Fruit fly (Drosophila melanogaster) whole organism, embryonic: ENCODE data around the gene CG18428.

Experiments used
- BtbVII ChIP-seq: fragments of 200-800 bp; sonication (Bioruptor generic); optimal IDR thresholded peaks from 3 replicates; lab custom pipeline; 2017; ENCODE audit warnings: missing biosample characterization, mild to moderate bottlenecking, missing genetic modification characterization
- C15 ChIP-seq: fragments of 200-800 bp; sonication (Bioruptor generic); IDR thresholded peaks from 3 replicates; pipeline ENCODE4 v1.3.6; 2022; ENCODE audit warnings: missing biosample characterization, missing genetic modification characterization
- CG1024 ChIP-seq: fragments of 200-800 bp; sonication (Bioruptor generic); IDR thresholded peaks from 2 replicates; pipeline ENCODE4 v1.3.6; 2022; ENCODE audit warnings: missing biosample characterization, missing genetic modification characterization
- CG10274 ChIP-seq: fragments of 200-800 bp; sonication (Bioruptor generic); optimal IDR thresholded peaks from 3 replicates; lab custom pipeline; 2017; ENCODE audit warnings: missing biosample characterization, mild to moderate bottlenecking, missing genetic modification characterization
- CG11504 ChIP-seq: fragments of 200-800 bp; sonication (Bioruptor generic); optimal IDR thresholded peaks from 3 replicates; lab custom pipeline; 2019; ENCODE audit warnings: missing biosample characterization, mild to moderate bottlenecking, missing genetic modification characterization, moderate library complexity
- CG13123 ChIP-seq: fragments of 200-800 bp; sonication (Bioruptor generic); optimal IDR thresholded peaks from 2 replicates; lab custom pipeline; 2016; ENCODE audit warnings: missing biosample characterization, missing genetic modification characterization
- CG16813 ChIP-seq: fragments of 200-800 bp; sonication (Bioruptor generic); IDR thresholded peaks from 3 replicates; pipeline ENCODE4 v1.3.6; 2022; ENCODE audit warnings: missing biosample characterization, missing genetic modification characterization; ENCODE audit not compliant: partially characterized antibody
- CG17361 ChIP-seq: fragments of 200-800 bp; sonication (Bioruptor generic); IDR thresholded peaks from 3 replicates; pipeline ENCODE4 v1.3.6; 2022; ENCODE audit warnings: missing biosample characterization, missing genetic modification characterization
- CG17612 ChIP-seq: fragments of 200-800 bp; sonication (Bioruptor generic); IDR thresholded peaks from 2 replicates; pipeline ENCODE4 v1.3.6; 2022; ENCODE audit warnings: missing biosample characterization, missing genetic modification characterization
- CG17802 ChIP-seq: fragments of 200-800 bp; sonication (Bioruptor generic); optimal IDR thresholded peaks from 2 replicates; lab custom pipeline; 2018; ENCODE audit warnings: missing biosample characterization, mild to moderate bottlenecking, missing genetic modification characterization, moderate library complexity
- CG2712 ChIP-seq: fragments of 200-800 bp; optimal IDR thresholded peaks from 3 replicates; lab custom pipeline; 2019; ENCODE audit warnings: missing biosample characterization, mild to moderate bottlenecking, missing genetic modification characterization, moderate library complexity
- CG31224 ChIP-seq: fragments of 200-800 bp; sonication (Bioruptor generic); IDR thresholded peaks from 2 replicates; pipeline ENCODE4 v1.3.6; 2022; ENCODE audit warnings: missing biosample characterization, missing genetic modification characterization
- CG31388 ChIP-seq: fragments of 200-800 bp; sonication (Bioruptor generic); optimal IDR thresholded peaks from 2 replicates; lab custom pipeline; 2016; ENCODE audit warnings: missing biosample characterization, missing genetic modification characterization
- CG4730 ChIP-seq: fragments of 200-800 bp; sonication (Bioruptor generic); IDR thresholded peaks from 2 replicates; pipeline ENCODE4 v1.3.6; 2022; ENCODE audit warnings: missing biosample characterization, missing genetic modification characterization
- CG6175 ChIP-seq: fragments of 200-800 bp; sonication (Bioruptor generic); IDR thresholded peaks from 3 replicates; pipeline ENCODE4 v1.3.6; 2022; ENCODE audit warnings: missing biosample characterization, missing genetic modification characterization
- CG6689 ChIP-seq: fragments of 200-800 bp; sonication (Bioruptor generic); IDR thresholded peaks from 2 replicates; pipeline ENCODE4 v1.3.6; 2022; ENCODE audit warnings: missing biosample characterization, missing genetic modification characterization
- CG6791 ChIP-seq: fragments of 200-800 bp; sonication (Bioruptor generic); IDR thresholded peaks from 3 replicates; pipeline ENCODE4 v1.3.6; 2022; ENCODE audit warnings: missing biosample characterization, missing genetic modification characterization; ENCODE audit not compliant: partially characterized antibody
- CG7786 ChIP-seq: fragments of 200-800 bp; sonication (Bioruptor generic); optimal IDR thresholded peaks from 2 replicates; lab custom pipeline; 2016; ENCODE audit warnings: missing biosample characterization, missing genetic modification characterization
- CG7987 ChIP-seq: fragments of 200-800 bp; sonication (Bioruptor generic); optimal IDR thresholded peaks from 2 replicates; lab custom pipeline; 2018; ENCODE audit warnings: missing biosample characterization, mild to moderate bottlenecking, missing genetic modification characterization, moderate library complexity
- CG8281 ChIP-seq: fragments of 200-800 bp; sonication (Bioruptor generic); optimal IDR thresholded peaks from 2 replicates; lab custom pipeline; 2018; ENCODE audit warnings: missing biosample characterization, mild to moderate bottlenecking, missing genetic modification characterization, moderate library complexity
- CG9215 ChIP-seq: fragments of 200-800 bp; sonication (Bioruptor generic); IDR thresholded peaks from 2 replicates; pipeline ENCODE4 v1.3.6; 2022; ENCODE audit warnings: missing biosample characterization, missing genetic modification characterization
- D ChIP-seq, 2 experiments: fragments of 200-800 bp in 1 of 2; fragments of >200 bp in 1 of 2; sonication (Bioruptor generic) in 1 of 2; optimal IDR thresholded peaks; 2 replicates in 1 of 2; 3 replicates in 1 of 2; lab custom pipeline; 2017; ENCODE audit warnings: mild to moderate bottlenecking in 1 of 2, missing biosample characterization in 1 of 2, missing genetic modification characterization in 1 of 2, missing genetic modification reagents in 1 of 2
- D19A ChIP-seq: fragments of 200-800 bp; optimal IDR thresholded peaks from 3 replicates; lab custom pipeline; 2019; ENCODE audit warnings: missing biosample characterization, mild to moderate bottlenecking, missing genetic modification characterization, moderate library complexity
- Dek ChIP-seq: fragments of 200-800 bp; sonication (Bioruptor generic); optimal IDR thresholded peaks from 3 replicates; lab custom pipeline; 2019; ENCODE audit warnings: missing biosample characterization, mild to moderate bottlenecking, missing genetic modification characterization, moderate library complexity
- Dfd ChIP-seq, 2 experiments: fragments of >200 bp; optimal IDR thresholded peaks; 2 replicates each; lab custom pipeline; 2017; ENCODE audit warnings: missing biosample characterization in 2 of 2, missing genetic modification characterization in 2 of 2
- Elba2 ChIP-seq: fragments of 200-800 bp; sonication (Bioruptor generic); optimal IDR thresholded peaks from 3 replicates; lab custom pipeline; 2016; ENCODE audit warnings: missing biosample characterization, missing genetic modification characterization
- Gug ChIP-seq: fragments of 200-800 bp; sonication (Bioruptor generic); IDR thresholded peaks from 4 replicates; pipeline ENCODE4 v1.3.6; 2022; ENCODE audit warnings: missing biosample characterization, missing genetic modification characterization
- Mad ChIP-seq: fragments of 200-800 bp; sonication (Bioruptor generic); optimal IDR thresholded peaks from 2 replicates; lab custom pipeline; 2016; ENCODE audit warnings: missing biosample characterization, missing genetic modification characterization
- Meics ChIP-seq: fragments of 200-800 bp; sonication (Bioruptor generic); optimal IDR thresholded peaks from 2 replicates; lab custom pipeline; 2017; ENCODE audit warnings: missing biosample characterization, mild to moderate bottlenecking, missing genetic modification characterization
- NC2β ChIP-seq: fragments of 200-800 bp; sonication (Bioruptor generic); optimal IDR thresholded peaks from 2 replicates; lab custom pipeline; 2016; ENCODE audit warnings: missing biosample characterization, missing genetic modification characterization
- Oaz ChIP-seq: fragments of 200-800 bp; sonication (Bioruptor generic); IDR thresholded peaks from 2 replicates; pipeline ENCODE4 v1.3.6; 2022; ENCODE audit warnings: missing biosample characterization, missing genetic modification characterization
- Poxn ChIP-seq: fragments of 200-800 bp; sonication (Bioruptor generic); IDR thresholded peaks from 2 replicates; pipeline ENCODE4 v1.3.6; 2022; ENCODE audit warnings: missing biosample characterization, missing genetic modification characterization
- TFAM ChIP-seq: fragments of 200-800 bp; sonication (Bioruptor generic); optimal IDR thresholded peaks from 2 replicates; lab custom pipeline; 2017; ENCODE audit warnings: missing biosample characterization, missing genetic modification characterization, inconsistent platforms
- abd-A ChIP-seq: fragments of 200-800 bp; sonication (Bioruptor generic); optimal IDR thresholded peaks from 3 replicates; lab custom pipeline; 2019; ENCODE audit warnings: missing biosample characterization, mild to moderate bottlenecking, missing genetic modification characterization, moderate library complexity
- bowl ChIP-seq: fragments of 200-800 bp; sonication (Bioruptor generic); IDR thresholded peaks from 2 replicates; pipeline ENCODE4 v1.3.6; 2022; ENCODE audit warnings: missing biosample characterization, missing genetic modification characterization
- cato ChIP-seq: fragments of 200-800 bp; sonication (Bioruptor generic); optimal IDR thresholded peaks from 2 replicates; lab custom pipeline; 2016; ENCODE audit warnings: missing biosample characterization, missing genetic modification characterization, borderline replicate concordance
- chn ChIP-seq: fragments of 200-800 bp; sonication (Bioruptor generic); optimal IDR thresholded peaks from 2 replicates; lab custom pipeline; 2016; ENCODE audit warnings: missing biosample characterization, missing genetic modification characterization
- gsb-n ChIP-seq: fragments of 200-800 bp; sonication (Bioruptor generic); optimal IDR thresholded peaks from 3 replicates; lab custom pipeline; 2018; ENCODE audit warnings: missing biosample characterization, mild to moderate bottlenecking, missing genetic modification characterization
- ham ChIP-seq: fragments of 200-800 bp; sonication (Bioruptor generic); IDR thresholded peaks from 2 replicates; pipeline ENCODE4 v1.3.6; 2022; ENCODE audit warnings: missing biosample characterization, missing genetic modification characterization
- lbe ChIP-seq: fragments of 200-800 bp; sonication (Bioruptor generic); optimal IDR thresholded peaks from 2 replicates; lab custom pipeline; 2016; ENCODE audit warnings: missing biosample characterization, mild to moderate bottlenecking, missing genetic modification characterization
- nmo ChIP-seq: fragments of 200-800 bp; sonication (Bioruptor generic); optimal IDR thresholded peaks from 2 replicates; lab custom pipeline; 2018; ENCODE audit warnings: missing biosample characterization, mild to moderate bottlenecking, missing genetic modification characterization, moderate library complexity
- pan ChIP-seq, 4 experiments: fragments of >200 bp in 3 of 4; fragments of 200-800 bp in 1 of 4; sonication (Bioruptor generic) in 1 of 4; optimal IDR thresholded peaks in 3 of 4; IDR thresholded peaks in 1 of 4; 2 replicates each; pipeline versions ENCODE4 v1.3.6 to Lab custom; 2017 to 2022; ENCODE audit warnings: missing biosample characterization in 2 of 4, missing genetic modification characterization in 2 of 4, mixed read lengths in 1 of 4
- prd ChIP-seq, 3 experiments: fragments of >200 bp in 2 of 3; fragments of 200-800 bp in 1 of 3; sonication (Bioruptor generic) in 1 of 3; optimal IDR thresholded peaks in 2 of 3; IDR thresholded peaks in 1 of 3; 2 replicates in 2 of 3; 3 replicates in 1 of 3; pipeline versions ENCODE4 v1.3.6 to Lab custom; 2017 to 2022; ENCODE audit warnings: missing biosample characterization in 1 of 3, missing genetic modification characterization in 1 of 3
- psq ChIP-seq: fragments of 200-800 bp; sonication (Bioruptor generic); optimal IDR thresholded peaks from 2 replicates; lab custom pipeline; 2017; ENCODE audit warnings: missing biosample characterization, missing genetic modification characterization
- row ChIP-seq: fragments of 200-800 bp; sonication (Bioruptor generic); IDR thresholded peaks from 3 replicates; pipeline ENCODE4 v1.3.6; 2022; ENCODE audit warnings: missing biosample characterization, missing genetic modification characterization
- shn ChIP-seq: fragments of 200-800 bp; sonication (Bioruptor generic); optimal IDR thresholded peaks from 3 replicates; lab custom pipeline; 2016; ENCODE audit warnings: missing biosample characterization, missing genetic modification characterization
- slp2 ChIP-seq: fragments of 200-800 bp; sonication (Bioruptor generic); optimal IDR thresholded peaks from 2 replicates; lab custom pipeline; 2016; ENCODE audit warnings: missing biosample characterization, missing genetic modification characterization
- sob ChIP-seq: fragments of 200-800 bp; sonication (Bioruptor generic); IDR thresholded peaks from 2 replicates; pipeline ENCODE4 v1.3.6; 2022; ENCODE audit warnings: missing biosample characterization, missing genetic modification characterization
- sr ChIP-seq: fragments of 200-800 bp; sonication (Bioruptor generic); IDR thresholded peaks from 3 replicates; pipeline ENCODE4 v1.3.6; 2022; ENCODE audit warnings: missing biosample characterization, missing genetic modification characterization
- ssp ChIP-seq: fragments of 200-800 bp; sonication (Bioruptor generic); IDR thresholded peaks from 2 replicates; pipeline ENCODE4 v1.3.6; 2022; ENCODE audit warnings: missing biosample characterization, missing genetic modification characterization

The CG18428 gene

dm6 chr3R:24142971-24143370 lies 33.8 kb downstream of the CG18428 start (continued):
- TF ChIP-seq Mad (GFP tag; lab: Kevin White, UChicago): no peak
- no peak for TF ChIP-seq Elba2 (GFP tag; lab: Kevin White, UChicago)
- 0 out of 2 replicates have a peak, but pooled peaks have one; percentile 19 for TF ChIP-seq CG4730 (GFP tag; lab: Robert Waterston, UW)
- peak; percentile 40 for TF ChIP-seq nmo (GFP tag; lab: Kevin White, UChicago)
- no peak for TF ChIP-seq gsb-n (tag; lab: Kevin White, UChicago)
- TF ChIP-seq CG17802 (tag; lab: Kevin White, UChicago): peak; percentile 4
- TF ChIP-seq CG17612 (GFP tag; lab: Robert Waterston, UW): no peak
- no peak for TF ChIP-seq CG31388 (GFP tag; lab: Kevin White, UChicago)
- no peak for TF ChIP-seq TFAM (GFP tag; lab: Kevin White, UChicago)
- no peak for TF ChIP-seq CG6175 (GFP tag; lab: Robert Waterston, UW)
- TF ChIP-seq cato (GFP tag; lab: Kevin White, UChicago): no peak
- TF ChIP-seq Oaz (GFP tag; lab: Robert Waterston, UW): no peak
- no peak for TF ChIP-seq chn (GFP tag; lab: Kevin White, UChicago)
- no peak for TF ChIP-seq Meics (GFP tag; lab: Kevin White, UChicago)
- no peak for TF ChIP-seq C15
- TF ChIP-seq CG9215 (GFP tag; lab: Robert Waterston, UW): no peak
- TF ChIP-seq CG7786 (GFP tag; lab: Kevin White, UChicago): no peak
- TF ChIP-seq psq (GFP tag; lab: Kevin White, UChicago): no peak
- no peak for TF ChIP-seq CG7987
- no peak; the same call in 1 of the 2 replicates for TF ChIP-seq ssp (GFP tag; lab: Robert Waterston, UW)
- no peak for TF ChIP-seq CG17361 (GFP tag; lab: Robert Waterston, UW)
- no peak; the same call in 1 of the 2 replicates for TF ChIP-seq CG6689
- peak; percentile 79 for TF ChIP-seq lbe (GFP tag; lab: Kevin White, UChicago)
- TF ChIP-seq BtbVII (GFP tag; lab: Kevin White, UChicago): no peak
- TF ChIP-seq CG16813: no peak
- no peak for TF ChIP-seq ham
- TF ChIP-seq bowl: no peak
- TF ChIP-seq CG31224 (GFP tag; lab: Robert Waterston, UW): no peak
- no peak for TF ChIP-seq CG8281 (tag; lab: Kevin White, UChicago)
- no peak for TF ChIP-seq sob (GFP tag; lab: Robert Waterston, UW)
- 0 out of 4 replicates have a peak, but pooled peaks have one; percentile 13 for TF ChIP-seq Gug (GFP tag; lab: Robert Waterston, UW)
- no peak for TF ChIP-seq pan (optimal IDR thresholded peaks at IDR 0.05; lab: Kevin White, UChicago)
- no peak for TF ChIP-seq pan (GFP tag; optimal IDR thresholded peaks at IDR 0.05 in 1 of 2, IDR thresholded peaks at IDR 0.05 in 1 of 2)
- TF ChIP-seq row (GFP tag; lab: Robert Waterston, UW): peak; percentile 52
- no peak for TF ChIP-seq slp2 (GFP tag; lab: Kevin White, UChicago)
- TF ChIP-seq D (optimal IDR thresholded peaks at IDR 0.05; lab: Kevin White, UChicago): no peak
- peak; percentile 10 for TF ChIP-seq D (GFP tag; optimal IDR thresholded peaks at IDR 0.05; lab: Kevin White, UChicago)
- no peak for TF ChIP-seq prd (optimal IDR thresholded peaks at IDR 0.05; lab: Kevin White, UChicago)
- peak; percentile 38; the same call in 1 of the 3 replicates for TF ChIP-seq prd (GFP tag; IDR thresholded peaks at IDR 0.05; lab: Robert Waterston, UW)
- no peak for TF ChIP-seq sr (GFP tag; lab: Robert Waterston, UW)
- TF ChIP-seq Dek (tag; lab: Kevin White, UChicago): no peak
- TF ChIP-seq shn: no peak
- TF ChIP-seq CG6791 (GFP tag; lab: Robert Waterston, UW): no peak
- TF ChIP-seq NC2β (GFP tag; lab: Kevin White, UChicago): no peak
- peak; percentile 57 for TF ChIP-seq CG11504 (tag; lab: Kevin White, UChicago)
- TF ChIP-seq D19A (tag; lab: Kevin White, UChicago): peak; percentile 37
- TF ChIP-seq abd-A (tag; lab: Kevin White, UChicago): no peak
- peak; percentile 58 for TF ChIP-seq CG2712
- no peak for TF ChIP-seq CG13123 (GFP tag; lab: Kevin White, UChicago)
- no peak for TF ChIP-seq Poxn
- TF ChIP-seq CG10274 (GFP tag; lab: Kevin White, UChicago): no peak
- no peak for TF ChIP-seq Dfd (GFP tag; optimal IDR thresholded peaks at IDR 0.05; lab: Kevin White, UChicago)
- TF ChIP-seq CG1024 (GFP tag; lab: Robert Waterston, UW): no peak
